Fruit fly (Drosophila melanogaster): ENCODE measurements around the gene Miro.

Gene Miro

DNA sequence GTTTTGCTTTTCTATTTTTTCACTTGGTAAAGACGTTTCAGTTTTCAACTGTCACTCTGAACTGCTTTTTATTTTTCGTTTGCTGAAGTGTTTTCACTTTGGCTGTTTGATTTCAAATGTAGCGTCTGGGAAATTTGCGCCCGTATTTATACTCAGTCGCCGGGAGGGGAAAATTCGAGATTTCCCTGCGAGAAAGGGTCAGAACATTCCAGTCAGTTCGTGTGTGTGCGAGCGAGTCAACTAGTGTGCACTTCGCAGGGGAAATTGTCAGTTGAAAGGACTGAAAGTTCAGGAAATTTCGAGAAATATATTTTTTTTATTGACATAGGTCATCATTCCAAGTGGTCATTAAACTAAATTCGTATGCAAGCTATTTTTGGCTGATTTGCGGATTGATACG lies 18.5 kb upstream of the Miro start, which contains the start of gene Hsp68 (continued):
- TF ChIP-seq Xbp1 (GFP tag; optimal IDR thresholded peaks at IDR 0.05): no peak
- TF ChIP-seq row (GFP tag; IDR thresholded peaks at IDR 0.05): no peak
- TF ChIP-seq CG1529 (GFP tag; optimal IDR thresholded peaks at IDR 0.05): peak; percentile 0
- peak; percentile 89 for TF ChIP-seq NC2α (GFP tag; optimal IDR thresholded peaks at IDR 0.05)
- TF ChIP-seq nerfin-2 (GFP tag; IDR thresholded peaks at IDR 0.05; ENCODE audit: partially characterized antibody): peak; percentile 44; the same call in 1 of the 2 replicates
- TF ChIP-seq pros (GFP tag; optimal IDR thresholded peaks at IDR 0.05): peak; percentile 28
- no peak for TF ChIP-seq Blimp-1 (GFP tag; optimal IDR thresholded peaks at IDR 0.05)
- TF ChIP-seq CG4707 (GFP tag; optimal IDR thresholded peaks at IDR 0.05): peak; percentile 30
- peak; percentile 34 for TF ChIP-seq CG8924 (tag; optimal IDR thresholded peaks at IDR 0.05)
- peak; percentile 4 for TF ChIP-seq HmgD (GFP tag; optimal IDR thresholded peaks at IDR 0.05)
- TF ChIP-seq HLHmδ (GFP tag; optimal IDR thresholded peaks at IDR 0.05): peak; percentile 2
- TF ChIP-seq twi (tag; optimal IDR thresholded peaks at IDR 0.05): no peak
- TF ChIP-seq CG13287 (GFP tag; IDR thresholded peaks at IDR 0.05; ENCODE audit: partially characterized antibody): peak; percentile 40
- 0 out of 2 replicates have a peak, but pooled peaks have one; percentile 25 for TF ChIP-seq Rfx (GFP tag; IDR thresholded peaks at IDR 0.05)
- peak; percentile 84 for TF ChIP-seq CG34376 (GFP tag; optimal IDR thresholded peaks at IDR 0.05)
- TF ChIP-seq CG17361 (GFP tag; IDR thresholded peaks at IDR 0.05): no peak
- peak; percentile 25 for TF ChIP-seq lbe (GFP tag; optimal IDR thresholded peaks at IDR 0.05)

DNA sequence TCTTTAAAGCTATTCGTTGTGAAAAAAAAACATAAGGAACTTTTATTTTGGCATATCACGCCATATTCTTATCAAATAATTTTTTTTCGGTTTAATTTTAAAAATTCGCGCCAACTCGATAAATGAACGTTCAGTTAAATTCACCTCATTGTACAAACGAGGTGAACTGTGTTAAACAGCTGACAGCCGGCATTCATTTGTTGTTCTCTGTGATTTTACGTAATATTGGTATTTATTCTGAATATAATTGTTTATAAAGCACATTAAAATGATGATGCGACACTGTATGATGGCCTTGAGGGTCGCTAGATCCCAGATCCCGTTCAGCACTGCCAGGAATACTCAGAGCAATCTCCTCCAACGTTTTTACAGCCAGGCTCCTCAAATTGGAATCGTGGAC lies 15.6 kb upstream of the Miro start, which contains the start of gene CG6000:
Gene CG6000, plus strand, starts transcription at position 165 of the 400 bp plus-strand sequence.
- peak; percentile 33 for TF ChIP-seq pzg (GFP tag; optimal IDR thresholded peaks at IDR 0.05)
- peak; percentile 90 for TF ChIP-seq E2f2 (GFP tag; IDR thresholded peaks at IDR 0.05)
- TF ChIP-seq Dref (GFP tag; IDR thresholded peaks at IDR 0.05): peak; percentile 38; the same call in 1 of the 2 replicates
- peak; percentile 55 for TF ChIP-seq MBD-R2 (GFP tag; IDR thresholded peaks at IDR 0.05)
- TF ChIP-seq dpn (GFP tag; optimal IDR thresholded peaks at IDR 0.05): no peak
- no peak for TF ChIP-seq Hey (tag; optimal IDR thresholded peaks at IDR 0.05)
- peak; percentile 44 for TF ChIP-seq CG15514 (GFP tag; optimal IDR thresholded peaks at IDR 0.05)
- TF ChIP-seq CG8388 (GFP tag; optimal IDR thresholded peaks at IDR 0.05): no peak
- peak in 1 of 2 experiments; percentile 87 for TF ChIP-seq crp (GFP tag; optimal IDR thresholded peaks at IDR 0.05)
- peak; percentile 10 for TF ChIP-seq lbe (GFP tag; optimal IDR thresholded peaks at IDR 0.05)
- peak; percentile 9 for TF ChIP-seq BEAF-32 (GFP tag; optimal IDR thresholded peaks at IDR 0.05)
- peak; percentile 20 for TF ChIP-seq MESR4 (GFP tag; optimal IDR thresholded peaks at IDR 0.05)
- TF ChIP-seq CG8924 (tag; optimal IDR thresholded peaks at IDR 0.05): peak; percentile 5
- no peak for TF ChIP-seq bsh (GFP tag; optimal IDR thresholded peaks at IDR 0.05)
- 0 out of 2 replicates have a peak, but pooled peaks have one; percentile 31 for TF ChIP-seq hbn (GFP tag; IDR thresholded peaks at IDR 0.05; ENCODE audit: partially characterized antibody)
- no peak for TF ChIP-seq Ssrp (tag; optimal IDR thresholded peaks at IDR 0.05)
- TF ChIP-seq CG11695 (GFP tag; IDR thresholded peaks at IDR 0.05): no peak
- no peak for TF ChIP-seq gem (tag; optimal IDR thresholded peaks at IDR 0.05)
- no peak for TF ChIP-seq CG13296 (GFP tag; optimal IDR thresholded peaks at IDR 0.05)
- no peak for TF ChIP-seq pb (GFP tag; optimal IDR thresholded peaks at IDR 0.05)
- 0 out of 4 replicates have a peak, but pooled peaks have one; percentile 33 for TF ChIP-seq Dll (GFP tag; IDR thresholded peaks at IDR 0.05; ENCODE audit: partially characterized antibody)
- no peak for TF ChIP-seq Chrac-16 (GFP tag; optimal IDR thresholded peaks at IDR 0.05)
- no peak for TF ChIP-seq Hand (GFP tag; optimal IDR thresholded peaks at IDR 0.05)
- no peak for TF ChIP-seq rib (GFP tag; IDR thresholded peaks at IDR 0.05)
- peak; percentile 73 for TF ChIP-seq sens (GFP tag)
- no peak for TF ChIP-seq CG6175 (GFP tag; IDR thresholded peaks at IDR 0.05)
- TF ChIP-seq oc (tag; optimal IDR thresholded peaks at IDR 0.05): no peak
- peak; percentile 31 for TF ChIP-seq trem (tag; optimal IDR thresholded peaks at IDR 0.05)
- no peak for TF ChIP-seq psq (GFP tag; optimal IDR thresholded peaks at IDR 0.05)
- TF ChIP-seq schlank (tag; optimal IDR thresholded peaks at IDR 0.05): no peak
- no peak for TF ChIP-seq chn (GFP tag; optimal IDR thresholded peaks at IDR 0.05)
- TF ChIP-seq pho (GFP tag; optimal IDR thresholded peaks at IDR 0.05): no peak
- no peak for TF ChIP-seq CG15073 (GFP tag; optimal IDR thresholded peaks at IDR 0.05)
- TF ChIP-seq cas (GFP tag; IDR thresholded peaks at IDR 0.05): no peak

Data from whole organism, embryonic.